Fruit fly (Drosophila melanogaster) Kc167 (cell line): ENCODE data around the gene vtd.

Experiments
- Myc ChIP-seq: fragments of >200 bp; optimal IDR thresholded peaks from 2 replicates; lab custom pipeline; 2017; ENCODE audit warnings: missing external identifiers
- Sin3A ChIP-seq: fragments of >200 bp; optimal IDR thresholded peaks from 2 replicates; lab custom pipeline; 2018; ENCODE audit warnings: missing external identifiers
- h ChIP-seq: fragments of >200 bp; optimal IDR thresholded peaks from 3 replicates; lab custom pipeline; 2018; ENCODE audit warnings: missing external identifiers
- insv ChIP-seq: fragments of >200 bp; optimal IDR thresholded peaks from 3 replicates; lab custom pipeline; 2018; ENCODE audit warnings: missing external identifiers
- psq ChIP-seq: fragments of >200 bp; optimal IDR thresholded peaks from 2 replicates; lab custom pipeline; 2017; ENCODE audit warnings: missing external identifiers
- ttk ChIP-seq: sonication (Bioruptor generic); optimal IDR thresholded peaks from 2 replicates; lab custom pipeline; 2017; ENCODE audit warnings: missing external identifiers

vtd gene

DNA sequence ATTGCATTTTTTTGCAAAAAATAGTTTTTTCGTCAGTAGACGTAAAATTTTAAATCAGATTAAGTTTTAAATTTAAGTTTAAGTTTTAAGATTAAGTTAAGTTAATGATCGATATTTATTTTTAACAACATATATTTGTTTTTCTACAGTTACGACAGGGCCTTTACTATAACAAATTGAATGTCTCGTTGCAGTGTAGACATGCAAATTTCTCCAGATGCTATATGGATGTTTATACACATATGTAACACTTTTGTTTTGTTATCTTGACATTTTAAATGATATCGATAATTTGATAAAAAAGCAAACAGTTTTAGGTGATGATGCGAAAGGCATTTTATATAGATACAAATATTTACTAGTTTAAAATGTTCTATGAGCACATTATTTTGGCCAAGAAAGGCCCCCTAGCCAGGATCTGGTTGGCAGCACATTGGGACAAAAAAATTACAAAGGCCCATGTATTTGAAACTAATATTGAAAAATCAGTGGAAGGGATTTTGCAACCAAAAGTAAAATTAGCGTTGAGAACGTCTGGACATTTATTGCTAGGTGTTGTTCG lies at the start of gene vtd:
vtd (plus strand) TSS at position 282 of the 562 bp plus-strand sequence.
- TF ChIP-seq psq (lab: Kevin White, UChicago) (no peak), ttk (lab: Kevin White, UChicago) (no peak), h (no peak), Myc (lab: Kevin White, UChicago) (no peak), Sin3A (lab: Kevin White, UChicago) (no peak), insv (lab: Kevin White, UChicago) (no peak)

DNA sequence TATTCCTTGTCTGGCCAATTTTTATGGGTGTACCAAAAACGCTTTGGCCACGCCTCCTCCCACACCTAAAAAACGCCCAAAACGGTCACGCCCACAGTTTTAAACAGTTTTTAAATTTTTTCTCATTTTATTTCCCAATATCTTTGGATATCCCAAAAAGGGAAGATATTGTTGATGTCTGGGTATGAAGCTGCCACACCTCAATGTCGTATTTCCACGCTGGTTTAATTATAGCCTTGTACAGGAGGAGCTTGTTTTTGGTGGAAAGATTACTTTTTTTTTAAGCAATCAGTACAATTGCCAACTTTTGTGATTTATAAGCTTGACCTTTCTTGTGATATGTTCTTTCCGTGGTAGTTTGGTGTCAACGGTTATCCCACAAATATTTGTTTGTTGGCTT lies 49.6 kb upstream of the vtd start:
- TF ChIP-seq psq (lab: Kevin White, UChicago) (no peak), h (no peak), Sin3A (lab: Kevin White, UChicago) (no peak), ttk (lab: Kevin White, UChicago) (no peak), Myc (lab: Kevin White, UChicago) (no peak), insv (lab: Kevin White, UChicago) (no peak)

- TF ChIP-seq ttk (lab: Kevin White, UChicago) (peak; percentile 96), h (no peak)
Observed at dm6 chr3L:27093837-27094236, 42.5 kb upstream of the vtd start.

DNA sequence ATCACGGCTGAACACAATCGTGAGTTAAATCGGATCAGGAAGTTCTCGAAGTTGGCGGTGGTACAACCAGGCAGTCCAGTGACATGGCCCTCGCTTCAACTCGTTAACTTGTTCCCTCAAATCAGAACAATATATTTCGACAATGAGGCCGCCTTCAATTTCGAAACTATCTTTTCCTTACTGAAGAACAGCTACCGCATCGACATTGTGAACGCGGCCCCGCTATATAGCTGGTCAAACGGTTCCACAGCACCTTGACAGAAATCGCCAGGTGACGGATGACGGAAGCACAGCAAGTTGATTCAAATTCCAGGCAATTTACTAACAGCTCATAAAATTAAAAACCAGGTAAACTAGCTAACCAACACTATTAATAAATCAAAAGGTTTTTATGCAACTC lies 2.1 kb upstream of the vtd start:
- TF ChIP-seq insv (lab: Kevin White, UChicago) (no peak), psq (lab: Kevin White, UChicago) (no peak), Myc (lab: Kevin White, UChicago) (no peak), h (no peak), ttk (lab: Kevin White, UChicago) (no peak), Sin3A (lab: Kevin White, UChicago) (no peak)

DNA sequence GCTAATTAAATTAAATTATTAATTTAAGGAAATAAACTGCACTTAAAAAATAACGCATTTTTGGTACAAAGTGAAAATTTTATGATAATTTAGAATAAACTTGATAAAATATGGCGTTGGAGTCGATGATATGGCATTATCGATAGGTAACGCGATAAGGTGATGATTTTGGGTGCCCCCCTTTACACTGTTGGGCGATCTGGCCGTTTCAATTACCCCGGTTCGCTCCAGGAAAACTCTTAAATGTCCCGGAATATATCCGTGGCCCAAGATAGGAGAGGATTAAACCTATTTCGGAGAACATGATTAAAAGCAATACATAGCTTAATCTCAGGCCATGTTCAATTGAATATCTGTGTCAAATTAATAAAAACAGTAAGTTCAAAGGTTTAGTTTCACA lies 1.3 kb upstream of the vtd start:
- TF ChIP-seq Sin3A (lab: Kevin White, UChicago) = no peak
- no peak for TF ChIP-seq ttk (lab: Kevin White, UChicago)
- no peak for TF ChIP-seq psq (lab: Kevin White, UChicago)
- TF ChIP-seq Myc (lab: Kevin White, UChicago) = no peak
- no peak for TF ChIP-seq insv (lab: Kevin White, UChicago)
- TF ChIP-seq h = no peak

dm6 chr3L:27174502-27174901 lies 38.2 kb downstream of the vtd start:
- TF ChIP-seq Sin3A (lab: Kevin White, UChicago) (no peak), Myc (lab: Kevin White, UChicago) (no peak), ttk (lab: Kevin White, UChicago) (no peak), h (no peak), psq (lab: Kevin White, UChicago) (no peak), insv (lab: Kevin White, UChicago) (no peak)

dm6 chr3L:27176071-27176470 lies 39.7 kb downstream of the vtd start:
- TF ChIP-seq Myc (lab: Kevin White, UChicago) (no peak), Sin3A (lab: Kevin White, UChicago) (no peak), h (no peak), ttk (lab: Kevin White, UChicago) (no peak), insv (lab: Kevin White, UChicago) (no peak), psq (lab: Kevin White, UChicago) (no peak)
